Fruit fly (Drosophila melanogaster): ENCODE results near the gene Ptpmeg.

Ptpmeg gene

dm6 chr3L:329153-329698 lies 1.3 kb downstream of the Ptpmeg start (continued):
- no peak for TF ChIP-seq vfl (GFP tag; optimal IDR thresholded peaks at IDR 0.05)
- no peak for TF ChIP-seq CG1792 (GFP tag; optimal IDR thresholded peaks at IDR 0.05)
- TF ChIP-seq cato (GFP tag; optimal IDR thresholded peaks at IDR 0.05; ENCODE audit: borderline replicate concordance) = no peak
- peak; percentile 58 for TF ChIP-seq Meics (GFP tag; optimal IDR thresholded peaks at IDR 0.05)
- no peak for TF ChIP-seq CG32767 (GFP tag; IDR thresholded peaks at IDR 0.05)
- TF ChIP-seq BEAF-32 (GFP tag; optimal IDR thresholded peaks at IDR 0.05) = peak; percentile 53
- TF ChIP-seq vvl (GFP tag; IDR thresholded peaks at IDR 0.05) = 0 out of 2 replicates have a peak, but pooled peaks have one; percentile 19
- TF ChIP-seq CG14441 (GFP tag; IDR thresholded peaks at IDR 0.05) = no peak
- TF ChIP-seq ftz-f1 (GFP tag; optimal IDR thresholded peaks at IDR 0.05) = peak; percentile 33
- no peak for TF ChIP-seq fd96Cb (tag; optimal IDR thresholded peaks at IDR 0.05)
- peak; percentile 42; the same call in 2 of the 3 replicates for TF ChIP-seq knrl (GFP tag; IDR thresholded peaks at IDR 0.05; ENCODE audit: partially characterized antibody)
- TF ChIP-seq CG8281 (tag; optimal IDR thresholded peaks at IDR 0.05) = no peak
- no peak for TF ChIP-seq CG8944 (GFP tag; optimal IDR thresholded peaks at IDR 0.05)
- TF ChIP-seq CG9215 (GFP tag; IDR thresholded peaks at IDR 0.05) = no peak
- TF ChIP-seq Ssrp (tag; optimal IDR thresholded peaks at IDR 0.05) = no peak
- no peak for TF ChIP-seq wek (GFP tag; optimal IDR thresholded peaks at IDR 0.05)
- TF ChIP-seq CG8765 (GFP tag; IDR thresholded peaks at IDR 0.05) = no peak
- TF ChIP-seq bbx (GFP tag; IDR thresholded peaks at IDR 0.05; ENCODE audit: partially characterized antibody) = 0 out of 2 replicates have a peak, but pooled peaks have one; percentile 26
- TF ChIP-seq CG17912 (GFP tag; optimal IDR thresholded peaks at IDR 0.05) = no peak
- TF ChIP-seq CG10267 (tag; optimal IDR thresholded peaks at IDR 0.05) = no peak
- no peak for TF ChIP-seq ATbp (GFP tag; optimal IDR thresholded peaks at IDR 0.05)
- no peak for TF ChIP-seq ab (GFP tag; optimal IDR thresholded peaks at IDR 0.05)
- no peak for TF ChIP-seq z (GFP tag; IDR thresholded peaks at IDR 0.05)
- no peak for TF ChIP-seq croc (GFP tag; conservative IDR thresholded peaks at IDR 0.05)
- TF ChIP-seq CG17361 (GFP tag; IDR thresholded peaks at IDR 0.05) = no peak
- no peak for TF ChIP-seq Ptx1 (GFP tag; IDR thresholded peaks at IDR 0.05)
- TF ChIP-seq lola (GFP tag; optimal IDR thresholded peaks at IDR 0.05) = no peak
- TF ChIP-seq ato (GFP tag; IDR thresholded peaks at IDR 0.05; ENCODE audit: partially characterized antibody) = no peak
- TF ChIP-seq sima (GFP tag; optimal IDR thresholded peaks at IDR 0.05) = no peak
- TF ChIP-seq caup (GFP tag; optimal IDR thresholded peaks at IDR 0.05; ENCODE audit: severe bottlenecking) = peak; percentile 63
- no peak for TF ChIP-seq CG12391 (tag; optimal IDR thresholded peaks at IDR 0.05)
- peak; percentile 27 for TF ChIP-seq CG4328 (GFP tag; optimal IDR thresholded peaks at IDR 0.05)
- peak; percentile 10 for TF ChIP-seq Nf-YC (tag; optimal IDR thresholded peaks at IDR 0.05)
- TF ChIP-seq ERR (GFP tag; optimal IDR thresholded peaks at IDR 0.05) = no peak
- TF ChIP-seq NC2β (GFP tag; optimal IDR thresholded peaks at IDR 0.05) = no peak
- peak; percentile 63; the same call in 1 of the 4 replicates for TF ChIP-seq Dll (GFP tag; IDR thresholded peaks at IDR 0.05; ENCODE audit: partially characterized antibody)
- TF ChIP-seq CG7556 (GFP tag; optimal IDR thresholded peaks at IDR 0.05) = no peak
- TF ChIP-seq CG8290 (GFP tag; optimal IDR thresholded peaks at IDR 0.05) = peak; percentile 16
- TF ChIP-seq CG8290 (tag; optimal IDR thresholded peaks at IDR 0.05) = peak in 1 of 2 experiments; percentile 9
- no peak for TF ChIP-seq jumu (GFP tag; optimal IDR thresholded peaks at IDR 0.05)
- no peak for TF ChIP-seq scrt (GFP tag; optimal IDR thresholded peaks at IDR 0.05)
- TF ChIP-seq Hmx (GFP tag; optimal IDR thresholded peaks at IDR 0.05) = no peak
- peak; percentile 86 for TF ChIP-seq CG8388 (GFP tag; optimal IDR thresholded peaks at IDR 0.05)
- TF ChIP-seq grau (tag; optimal IDR thresholded peaks at IDR 0.05) = peak; percentile 0
- TF ChIP-seq CG11560 (tag; IDR thresholded peaks at IDR 0.05) = no peak
- peak; percentile 64 for TF ChIP-seq gfzf (GFP tag; optimal IDR thresholded peaks at IDR 0.05)
- no peak for TF ChIP-seq Mad (GFP tag; optimal IDR thresholded peaks at IDR 0.05)
- TF ChIP-seq hbn (GFP tag; IDR thresholded peaks at IDR 0.05; ENCODE audit: partially characterized antibody) = no peak; the same call in 1 of the 2 replicates
- TF ChIP-seq Hey (tag; optimal IDR thresholded peaks at IDR 0.05) = no peak
- no peak for TF ChIP-seq CG14667 (GFP tag; IDR thresholded peaks at IDR 0.05)

Measured in whole organism, embryonic.